Fruit fly (Drosophila melanogaster) whole organism, embryonic: ENCODE results near the gene Arf4.

Source experiments
- CG14014 ChIP-seq: fragments of 200-800 bp; sonication (Bioruptor generic); IDR thresholded peaks from 2 replicates; pipeline ENCODE4 v1.3.6; 2022; ENCODE audit warnings: missing biosample characterization, missing genetic modification characterization
- Hr78 ChIP-seq, 2 experiments: fragments of 200-800 bp in 1 of 2; fragments of >200 bp in 1 of 2; sonication (Bioruptor generic) in 1 of 2; optimal IDR thresholded peaks; 2 replicates each; lab custom pipeline; 2017 to 2019; ENCODE audit warnings: missing biosample characterization in 2 of 2, missing genetic modification characterization in 2 of 2, mild to moderate bottlenecking in 1 of 2, moderate library complexity in 1 of 2
- MESR4 ChIP-seq: fragments of 200-800 bp; sonication (Bioruptor generic); optimal IDR thresholded peaks from 2 replicates; lab custom pipeline; 2018; ENCODE audit warnings: missing biosample characterization, mild to moderate bottlenecking, missing genetic modification characterization, moderate library complexity

dm6 chr4:1121888-1122287, 2.1 kb upstream of the Arf4 start:
- TF ChIP-seq CG14014 (GFP tag; lab: Robert Waterston, UW): no peak
- no peak for TF ChIP-seq MESR4 (GFP tag; lab: Kevin White, UChicago)
- no peak for TF ChIP-seq Hr78 (GFP tag; optimal IDR thresholded peaks at IDR 0.05; lab: Kevin White, UChicago)
